Worm (Caenorhabditis elegans) whole organism, L2 larva: ENCODE results near the gene unc-132.

Experiments used
- C34F6.9 ChIP-seq: fragments of 150-350 bp; optimal IDR thresholded peaks from 2 replicates; lab custom pipeline; 2014; ENCODE audit warnings: missing biosample characterization, missing genetic modification characterization
- F13H6.1 ChIP-seq: sonication (generic microtip); optimal IDR thresholded peaks from 2 replicates; lab custom pipeline; 2016; ENCODE audit warnings: missing genetic modification characterization, missing compliant biosample characterization
- alr-1 ChIP-seq: fragments of 150-350 bp; optimal IDR thresholded peaks from 2 replicates; lab custom pipeline; 2014; ENCODE audit warnings: missing biosample characterization, missing genetic modification characterization
- ceh-82 ChIP-seq: fragments of 150-350 bp; optimal IDR thresholded peaks from 2 replicates; lab custom pipeline; 2014; ENCODE audit warnings: missing biosample characterization, missing genetic modification characterization
- crh-2 ChIP-seq: sonication (generic microtip); optimal IDR thresholded peaks from 2 replicates; lab custom pipeline; 2017; ENCODE audit warnings: missing biosample characterization, missing genetic modification characterization
- elt-1 ChIP-seq: fragments of 150-350 bp; optimal IDR thresholded peaks from 2 replicates; lab custom pipeline; 2014; ENCODE audit warnings: missing biosample characterization, missing genetic modification characterization
- elt-3 ChIP-seq: sonication (generic microtip); optimal IDR thresholded peaks from 2 replicates; lab custom pipeline; 2017; ENCODE audit warnings: missing biosample characterization, missing genetic modification characterization
- fos-1 ChIP-seq: fragments of 150-350 bp; optimal IDR thresholded peaks from 2 replicates; lab custom pipeline; 2014; ENCODE audit warnings: missing biosample characterization, missing genetic modification characterization
- lin-11 ChIP-seq: fragments of 150-350 bp; sonication (generic microtip); optimal IDR thresholded peaks from 2 replicates; lab custom pipeline; 2014; ENCODE audit warnings: missing biosample characterization, missing genetic modification characterization, inconsistent platforms, mixed read lengths
- lsy-2 ChIP-seq, 2 experiments: fragments of 150-350 bp in 1 of 2; sonication (generic microtip) in 1 of 2; optimal IDR thresholded peaks; 2 replicates each; lab custom pipeline; 2014 to 2017; ENCODE audit warnings: missing biosample characterization in 2 of 2, missing genetic modification characterization in 2 of 2
- mab-5 ChIP-seq: fragments of 150-350 bp; optimal IDR thresholded peaks from 2 replicates; lab custom pipeline; 2014; ENCODE audit warnings: missing biosample characterization, missing genetic modification characterization
- mbf-1 ChIP-seq: sonication (generic microtip); optimal IDR thresholded peaks from 2 replicates; lab custom pipeline; 2017; ENCODE audit warnings: missing biosample characterization, missing genetic modification characterization
- nhr-11 ChIP-seq: fragments of 150-350 bp; optimal IDR thresholded peaks from 2 replicates; lab custom pipeline; 2014; ENCODE audit warnings: missing biosample characterization, missing genetic modification characterization
- nhr-129 ChIP-seq: fragments of 150-350 bp; optimal IDR thresholded peaks from 2 replicates; lab custom pipeline; 2014; ENCODE audit warnings: missing biosample characterization, missing genetic modification characterization
- nhr-21 ChIP-seq: fragments of 150-350 bp; optimal IDR thresholded peaks from 2 replicates; lab custom pipeline; 2014; ENCODE audit warnings: missing biosample characterization, missing genetic modification characterization
- nhr-25 ChIP-seq: fragments of 150-350 bp; sonication (generic microtip); optimal IDR thresholded peaks from 3 replicates; lab custom pipeline; 2014; ENCODE audit warnings: missing biosample characterization, missing genetic modification characterization
- nhr-77 ChIP-seq: fragments of 150-350 bp; optimal IDR thresholded peaks from 2 replicates; lab custom pipeline; 2014; ENCODE audit warnings: missing biosample characterization, missing genetic modification characterization
- skn-1 ChIP-seq: sonication (generic microtip); optimal IDR thresholded peaks from 2 replicates; lab custom pipeline; 2017; ENCODE audit warnings: missing biosample characterization, missing genetic modification characterization
- sma-3 ChIP-seq: sonication (generic microtip); optimal IDR thresholded peaks from 2 replicates; lab custom pipeline; 2016; ENCODE audit warnings: missing genetic modification reagents, missing genetic modification characterization, missing compliant biosample characterization
- sma-9 ChIP-seq, 2 experiments: fragments of 150-350 bp in 1 of 2; sonication (generic microtip) in 1 of 2; optimal IDR thresholded peaks; 2 replicates each; lab custom pipeline; 2014 to 2016; ENCODE audit warnings: missing genetic modification characterization in 2 of 2, mild to moderate bottlenecking in 1 of 2, missing biosample characterization in 1 of 2, missing compliant biosample characterization in 1 of 2, missing genetic modification reagents in 1 of 2, moderate library complexity in 1 of 2
- snpc-4 ChIP-seq: fragments of 150-350 bp; optimal IDR thresholded peaks from 2 replicates; lab custom pipeline; 2014; ENCODE audit warnings: missing biosample characterization, missing genetic modification characterization
- unc-55 ChIP-seq: fragments of 150-350 bp; sonication (generic microtip); optimal IDR thresholded peaks from 3 replicates; lab custom pipeline; 2014; ENCODE audit warnings: missing biosample characterization, missing genetic modification reagents, missing genetic modification characterization
- zag-1 ChIP-seq: fragments of 150-350 bp; optimal IDR thresholded peaks from 2 replicates; lab custom pipeline; 2014; ENCODE audit warnings: missing biosample characterization, missing genetic modification characterization
- ztf-1 ChIP-seq: fragments of 200-800 bp; sonication (Bioruptor generic); conservative IDR thresholded peaks from 2 replicates; pipeline ENCODE4 v1.3.6; 2022; ENCODE audit warnings: missing genetic modification characterization, missing compliant biosample characterization
- ztf-11 ChIP-seq: sonication (generic microtip); optimal IDR thresholded peaks from 2 replicates; lab custom pipeline; 2017; ENCODE audit warnings: missing biosample characterization, missing genetic modification characterization
- ztf-4 ChIP-seq: fragments of 150-350 bp; optimal IDR thresholded peaks from 2 replicates; lab custom pipeline; 2014; ENCODE audit warnings: missing biosample characterization, missing genetic modification characterization

The unc-132 gene

ce11 chrV:3678513-3678912 lies 8.4 kb upstream of the unc-132 start:
- TF ChIP-seq nhr-77 (tag; lab: Kevin White, UChicago): no peak

ce11 chrV:3682553-3682952 lies 4.4 kb upstream of the unc-132 start, which contains the start of gene W08A12.3:
Gene W08A12.3 (plus strand): TSS chrV:3682853.
- TF ChIP-seq ztf-11 (tag; lab: Kevin White, UChicago) (no peak), ztf-4 (tag; lab: Kevin White, UChicago) (no peak), ztf-1 (GFP tag; lab: Robert Waterston, UW) (no peak), nhr-21 (no peak), nhr-25 (tag; lab: Kevin White, UChicago) (no peak), lsy-2 (tag; optimal IDR thresholded peaks at IDR 0.05; lab: Kevin White, UChicago) (no peak), elt-1 (tag; lab: Kevin White, UChicago) (no peak), lin-11 (tag; lab: Kevin White, UChicago) (no peak), skn-1 (tag; lab: Kevin White, UChicago) (no peak), mab-5 (no peak), mbf-1 (tag; lab: Kevin White, UChicago) (no peak)

- TF ChIP-seq F13H6.1 (peak; percentile 69), nhr-77 (tag; lab: Kevin White, UChicago) (no peak), lsy-2 (tag; optimal IDR thresholded peaks at IDR 0.05; lab: Kevin White, UChicago) (peak in 1 of 2 experiments; percentile 29), ceh-82 (tag; lab: Kevin White, UChicago) (no peak), mab-5 (peak; percentile 9), sma-9 (GFP tag; optimal IDR thresholded peaks at IDR 0.05; lab: Kevin White, UChicago) (peak; percentile 62), sma-9 (tag; optimal IDR thresholded peaks at IDR 0.05; lab: Kevin White, UChicago) (no peak)
These were observed 1.1 kb upstream of the unc-132 start, which contains the start of gene W08A12.2 for ce11 chrV:3685790-3686208. Gene W08A12.2 (minus strand): TSS chrV:3685892.

ce11 chrV:3686292-3686691 lies 614 bp upstream of the unc-132 start:
- TF ChIP-seq crh-2 (tag; lab: Kevin White, UChicago) (no peak), zag-1 (tag; lab: Kevin White, UChicago) (no peak), skn-1 (tag; lab: Kevin White, UChicago) (no peak), C34F6.9 (tag; lab: Kevin White, UChicago) (no peak), nhr-77 (tag; lab: Kevin White, UChicago) (no peak)

- TF ChIP-seq nhr-129 (tag; lab: Kevin White, UChicago) (peak; percentile 31), zag-1 (tag; lab: Kevin White, UChicago) (peak; percentile 13), nhr-25 (tag; lab: Kevin White, UChicago) (no peak), F13H6.1 (peak; percentile 44), C34F6.9 (tag; lab: Kevin White, UChicago) (peak; percentile 50), skn-1 (tag; lab: Kevin White, UChicago) (no peak), sma-9 (GFP tag; optimal IDR thresholded peaks at IDR 0.05; lab: Kevin White, UChicago) (peak; percentile 22), sma-9 (tag; optimal IDR thresholded peaks at IDR 0.05; lab: Kevin White, UChicago) (no peak), lin-11 (tag; lab: Kevin White, UChicago) (no peak), unc-55 (GFP tag; lab: Kevin White, UChicago) (peak; percentile 38), lsy-2 (tag; optimal IDR thresholded peaks at IDR 0.05; lab: Kevin White, UChicago) (peak in 1 of 2 experiments; percentile 35)
These were observed 1.8 kb downstream of the unc-132 start for ce11 chrV:3688733-3689132.

DNA sequence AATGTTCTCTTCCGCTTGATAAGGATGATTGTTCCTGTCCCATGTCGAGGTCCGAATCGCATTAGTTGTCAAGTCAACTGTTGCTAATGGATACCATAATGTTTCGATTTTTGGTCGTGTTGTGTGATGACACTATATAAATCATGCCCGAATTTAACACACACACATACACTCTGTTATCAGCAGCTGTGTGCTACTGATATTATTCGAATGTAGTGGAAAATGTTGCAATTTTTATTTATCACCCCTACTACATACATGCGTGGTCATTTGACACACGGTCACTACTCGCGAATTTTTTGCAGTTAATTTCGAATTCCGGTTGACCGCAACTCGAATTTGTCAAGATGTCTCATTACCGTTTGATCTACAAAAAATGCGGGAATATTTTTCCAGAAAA lies 5.7 kb downstream of the unc-132 start:
- TF ChIP-seq zag-1 (tag; lab: Kevin White, UChicago) (no peak), alr-1 (tag; lab: Kevin White, UChicago) (no peak), ztf-4 (tag; lab: Kevin White, UChicago) (no peak), elt-3 (no peak), fos-1 (peak; percentile 31), snpc-4 (tag; lab: Kevin White, UChicago) (no peak), nhr-11 (tag; lab: Kevin White, UChicago) (no peak), sma-9 (GFP tag; optimal IDR thresholded peaks at IDR 0.05; lab: Kevin White, UChicago) (peak; percentile 25), sma-9 (tag; optimal IDR thresholded peaks at IDR 0.05; lab: Kevin White, UChicago) (no peak), sma-3 (GFP tag; lab: Kevin White, UChicago) (no peak), ztf-1 (GFP tag; lab: Robert Waterston, UW) (no peak), lin-11 (tag; lab: Kevin White, UChicago) (no peak)

DNA sequence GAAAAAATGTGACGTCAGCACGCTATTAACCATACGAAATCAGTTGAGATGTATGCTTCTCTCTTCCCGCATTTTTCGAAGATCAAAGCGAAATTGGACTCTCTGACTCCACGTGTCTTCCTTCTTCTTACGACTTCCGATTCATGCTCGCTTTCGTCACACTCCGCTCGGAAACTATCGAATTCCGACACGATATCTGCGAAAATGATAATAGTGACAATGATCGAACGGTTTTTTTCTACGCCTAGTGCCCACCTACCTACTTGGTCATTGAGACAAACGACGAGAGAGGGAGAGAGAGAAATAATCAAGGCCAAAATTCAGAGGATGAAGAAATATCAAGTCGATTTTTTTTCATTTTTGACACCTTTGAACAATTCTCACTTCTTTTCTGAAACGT lies 6.8 kb downstream of the unc-132 start:
- TF ChIP-seq lsy-2 (tag; optimal IDR thresholded peaks at IDR 0.05; lab: Kevin White, UChicago) (no peak), fos-1 (peak; percentile 15)
